Fruit fly (Drosophila melanogaster): ENCODE data around the gene Spn28B.

DNA sequence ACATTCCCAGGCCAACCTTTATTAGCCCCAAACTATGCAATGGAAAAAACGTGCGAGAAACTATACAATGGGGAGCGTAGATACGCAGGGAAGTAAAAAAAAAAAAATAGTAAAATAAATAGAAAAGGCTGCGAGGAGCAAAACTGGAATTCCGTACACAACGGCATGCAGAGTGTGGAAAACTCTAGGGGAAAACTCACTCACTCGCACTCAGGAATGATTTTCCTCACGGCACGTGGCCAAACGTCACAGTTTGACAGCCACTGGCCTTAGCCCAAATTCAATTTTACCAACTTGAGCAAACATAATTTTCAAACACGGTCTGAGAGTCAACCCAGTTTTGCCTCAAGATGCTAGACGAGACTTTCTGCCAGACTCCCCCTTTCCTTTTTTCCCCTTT is 47.7 kb upstream of the Spn28B start:
- TF ChIP-seq CG8478 (optimal IDR thresholded peaks at IDR 0.05): no peak
- TF ChIP-seq CTCF (optimal IDR thresholded peaks at IDR 0.05): peak; percentile 46 to 47

Data from S2 (cell line).